Fruit fly (Drosophila melanogaster) whole organism, embryonic: ENCODE measurements around the gene Ilp5.

ENCODE experiments used
- Awh ChIP-seq: fragments of 200-800 bp; sonication (Bioruptor generic); IDR thresholded peaks from 2 replicates; pipeline ENCODE4, ENCODE4 v1.3.6; 2022; ENCODE audit warnings: missing biosample characterization, missing genetic modification characterization
- CG10274 ChIP-seq: fragments of 200-800 bp; sonication (Bioruptor generic); optimal IDR thresholded peaks from 3 replicates; lab custom pipeline; 2017; ENCODE audit warnings: missing biosample characterization, mild to moderate bottlenecking, missing genetic modification characterization
- CG12769 ChIP-seq: fragments of 200-800 bp; sonication (Bioruptor generic); optimal IDR thresholded peaks from 2 replicates; lab custom pipeline; 2019; ENCODE audit warnings: missing biosample characterization, mild to moderate bottlenecking, missing genetic modification characterization, moderate library complexity
- CG12942 ChIP-seq: fragments of 200-800 bp; sonication (Bioruptor generic); optimal IDR thresholded peaks from 3 replicates; lab custom pipeline; 2016; ENCODE audit warnings: missing biosample characterization, missing genetic modification characterization
- CG13624 ChIP-seq: fragments of 200-800 bp; sonication (Bioruptor generic); optimal IDR thresholded peaks from 2 replicates; lab custom pipeline; 2016; ENCODE audit warnings: missing biosample characterization, missing genetic modification characterization
- CG15073 ChIP-seq: fragments of 200-800 bp; sonication (Bioruptor generic); optimal IDR thresholded peaks from 2 replicates; lab custom pipeline; 2016; ENCODE audit warnings: missing biosample characterization, missing genetic modification characterization
- CG17328 ChIP-seq: fragments of 200-800 bp; sonication (Bioruptor generic); IDR thresholded peaks from 2 replicates; pipeline ENCODE4 v1.3.6; 2022; ENCODE audit warnings: missing biosample characterization, missing genetic modification characterization
- CG18599 ChIP-seq: fragments of 200-800 bp; sonication (Bioruptor generic); optimal IDR thresholded peaks from 3 replicates; lab custom pipeline; 2017; ENCODE audit warnings: missing biosample characterization, missing genetic modification characterization, mild to moderate bottlenecking, moderate library complexity, missing genetic modification reagents
- CG2199 ChIP-seq: fragments of 200-800 bp; sonication (Bioruptor generic); IDR thresholded peaks from 3 replicates; pipeline ENCODE4 v1.3.6; 2022; ENCODE audit warnings: missing biosample characterization, missing genetic modification characterization
- CG2875 ChIP-seq: fragments of 200-800 bp; sonication (Bioruptor generic); optimal IDR thresholded peaks from 2 replicates; lab custom pipeline; 2017; ENCODE audit warnings: missing biosample characterization, mild to moderate bottlenecking, missing genetic modification characterization, missing genetic modification reagents
- CG30403 ChIP-seq: fragments of 200-800 bp; sonication (Bioruptor generic); optimal IDR thresholded peaks from 3 replicates; lab custom pipeline; 2016; ENCODE audit warnings: missing biosample characterization, missing genetic modification characterization
- CG31365 ChIP-seq: fragments of 200-800 bp; sonication (Bioruptor generic); optimal IDR thresholded peaks from 2 replicates; lab custom pipeline; 2018; ENCODE audit warnings: missing biosample characterization, mild to moderate bottlenecking, missing genetic modification characterization
- CG42726 ChIP-seq: fragments of 200-800 bp; sonication (Bioruptor generic); IDR thresholded peaks from 2 replicates; pipeline ENCODE4 v1.3.6; 2022; ENCODE audit warnings: missing biosample characterization, missing genetic modification characterization; ENCODE audit not compliant: partially characterized antibody
- CG4360 ChIP-seq: fragments of 200-800 bp; sonication (Bioruptor generic); IDR thresholded peaks from 2 replicates; pipeline ENCODE4 v1.3.6; 2022; ENCODE audit warnings: missing biosample characterization, missing genetic modification characterization
- CG4617 ChIP-seq: fragments of 200-800 bp; sonication (Bioruptor generic); optimal IDR thresholded peaks from 3 replicates; lab custom pipeline; 2016; ENCODE audit warnings: missing biosample characterization, missing genetic modification characterization, borderline replicate concordance
- CG7556 ChIP-seq: fragments of 200-800 bp; sonication (Bioruptor generic); optimal IDR thresholded peaks from 2 replicates; lab custom pipeline; 2017; ENCODE audit warnings: missing biosample characterization, mild to moderate bottlenecking, missing genetic modification characterization
- CG9932 ChIP-seq: fragments of 200-800 bp; sonication (Bioruptor generic); IDR thresholded peaks from 2 replicates; pipeline ENCODE4 v1.3.6; 2022; ENCODE audit warnings: missing biosample characterization, missing genetic modification characterization
- Dbx ChIP-seq: fragments of 200-800 bp; sonication (Bioruptor generic); IDR thresholded peaks from 3 replicates; pipeline ENCODE4 v1.3.6; 2022; ENCODE audit warnings: missing biosample characterization, missing genetic modification characterization
- Deaf1 ChIP-seq: fragments of 200-800 bp; optimal IDR thresholded peaks from 3 replicates; lab custom pipeline; 2019; ENCODE audit warnings: missing biosample characterization, mild to moderate bottlenecking, missing genetic modification characterization, moderate library complexity
- Eip74EF ChIP-seq, 2 experiments: fragments of 200-800 bp in 1 of 2; fragments of >200 bp in 1 of 2; sonication (Bioruptor generic) in 1 of 2; optimal IDR thresholded peaks; 2 replicates each; lab custom pipeline; 2017 to 2019; ENCODE audit warnings: missing biosample characterization in 2 of 2, missing genetic modification characterization in 2 of 2, mild to moderate bottlenecking in 1 of 2, moderate library complexity in 1 of 2
- HLH3B ChIP-seq: fragments of 200-800 bp; sonication (Bioruptor generic); IDR thresholded peaks from 2 replicates; pipeline ENCODE4 v1.3.6; 2022; ENCODE audit warnings: missing biosample characterization, missing genetic modification characterization
- Hand ChIP-seq: fragments of 200-800 bp; sonication (Bioruptor generic); optimal IDR thresholded peaks from 2 replicates; lab custom pipeline; 2017; ENCODE audit warnings: mild to moderate bottlenecking, missing biosample characterization, missing genetic modification reagents, missing genetic modification characterization
- Hr78 ChIP-seq, 2 experiments: fragments of 200-800 bp in 1 of 2; fragments of >200 bp in 1 of 2; sonication (Bioruptor generic) in 1 of 2; optimal IDR thresholded peaks; 2 replicates each; lab custom pipeline; 2017 to 2019; ENCODE audit warnings: missing biosample characterization in 2 of 2, missing genetic modification characterization in 2 of 2, mild to moderate bottlenecking in 1 of 2, moderate library complexity in 1 of 2
- Med ChIP-seq: fragments of 200-800 bp; sonication (Bioruptor generic); peaks from one replicate; lab custom pipeline; 2016; ENCODE audit warnings: missing biosample characterization, missing genetic modification characterization, mild to moderate bottlenecking, inconsistent platforms, moderate library complexity
- Mes4 ChIP-seq: fragments of 200-800 bp; sonication (Bioruptor generic); optimal IDR thresholded peaks from 2 replicates; lab custom pipeline; 2016; ENCODE audit warnings: missing biosample characterization, missing genetic modification characterization
- Nf-YB ChIP-seq: fragments of 200-800 bp; sonication (Bioruptor generic); optimal IDR thresholded peaks from 3 replicates; lab custom pipeline; 2019; ENCODE audit warnings: missing biosample characterization, mild to moderate bottlenecking, missing genetic modification characterization, moderate library complexity
- Oli ChIP-seq: fragments of 200-800 bp; sonication (Bioruptor generic); optimal IDR thresholded peaks from 2 replicates; lab custom pipeline; 2018; ENCODE audit warnings: missing biosample characterization, mild to moderate bottlenecking, missing genetic modification characterization, moderate library complexity
- Sox100B ChIP-seq: fragments of 200-800 bp; sonication (Bioruptor generic); optimal IDR thresholded peaks from 3 replicates; lab custom pipeline; 2018; ENCODE audit warnings: missing biosample characterization, mild to moderate bottlenecking, missing genetic modification characterization
- Sox102F ChIP-seq: fragments of 200-800 bp; sonication (Bioruptor generic); optimal IDR thresholded peaks from 2 replicates; lab custom pipeline; 2018; ENCODE audit warnings: missing biosample characterization, mild to moderate bottlenecking, missing genetic modification characterization, moderate library complexity
- Stat92E ChIP-seq, 3 experiments: fragments of >200 bp in 2 of 3; fragments of 200-800 bp in 1 of 3; sonication (Bioruptor generic) in 1 of 3; optimal IDR thresholded peaks; 2 replicates each; lab custom pipeline; 2017 to 2019; ENCODE audit warnings: missing biosample characterization in 3 of 3, missing genetic modification characterization in 3 of 3, mild to moderate bottlenecking in 1 of 3, moderate library complexity in 1 of 3
- Taf1 ChIP-seq: fragments of 200-800 bp; sonication (Bioruptor generic); IDR thresholded peaks from 2 replicates; pipeline ENCODE4 v1.3.6; 2022; ENCODE audit warnings: missing biosample characterization, missing genetic modification characterization
- Trl ChIP-seq, 3 experiments: fragments of >200 bp in 2 of 3; fragments of 200-800 bp in 1 of 3; sonication (Bioruptor generic) in 1 of 3; optimal IDR thresholded peaks; 2 replicates in 1 of 3; 3 replicates in 2 of 3; lab custom pipeline; 2016 to 2017; ENCODE audit warnings: missing biosample characterization in 1 of 3, missing genetic modification characterization in 1 of 3
- abd-A ChIP-seq: fragments of 200-800 bp; sonication (Bioruptor generic); optimal IDR thresholded peaks from 3 replicates; lab custom pipeline; 2019; ENCODE audit warnings: missing biosample characterization, mild to moderate bottlenecking, missing genetic modification characterization, moderate library complexity
- btn ChIP-seq: fragments of 200-800 bp; sonication (Bioruptor generic); optimal IDR thresholded peaks from 2 replicates; lab custom pipeline; 2016; ENCODE audit warnings: missing biosample characterization, missing genetic modification characterization
- chm ChIP-seq: fragments of 200-800 bp; sonication (Bioruptor generic); IDR thresholded peaks from 2 replicates; pipeline ENCODE4 v1.3.6; 2022; ENCODE audit warnings: missing biosample characterization, missing genetic modification characterization
- dan ChIP-seq: fragments of 200-800 bp; sonication (Bioruptor generic); IDR thresholded peaks from 2 replicates; pipeline ENCODE4 v1.3.6; 2022; ENCODE audit warnings: missing biosample characterization, missing genetic modification characterization
- esg ChIP-seq: fragments of 200-800 bp; sonication (Bioruptor generic); conservative IDR thresholded peaks from 2 replicates; pipeline ENCODE4 v1.3.6; 2022; ENCODE audit warnings: missing biosample characterization, missing genetic modification characterization
- gt ChIP-seq: fragments of 200-800 bp; sonication (Bioruptor generic); IDR thresholded peaks from 2 replicates; pipeline ENCODE4 v1.3.6; 2022; ENCODE audit warnings: missing biosample characterization, missing genetic modification characterization
- hbn ChIP-seq: fragments of 200-800 bp; sonication (Bioruptor generic); IDR thresholded peaks from 2 replicates; pipeline ENCODE4 v1.3.6; 2022; ENCODE audit warnings: missing biosample characterization, missing genetic modification characterization; ENCODE audit not compliant: partially characterized antibody
- jumu ChIP-seq: fragments of 200-800 bp; sonication (Bioruptor generic); optimal IDR thresholded peaks from 3 replicates; lab custom pipeline; 2016; ENCODE audit warnings: missing biosample characterization, missing genetic modification characterization
- nom ChIP-seq: fragments of 200-800 bp; sonication (Bioruptor generic); optimal IDR thresholded peaks from 2 replicates; lab custom pipeline; 2017; ENCODE audit warnings: missing biosample characterization, missing genetic modification characterization, mild to moderate bottlenecking, moderate library complexity, missing genetic modification reagents
- onecut ChIP-seq: fragments of 200-800 bp; sonication (Bioruptor generic); IDR thresholded peaks from 2 replicates; pipeline ENCODE4 v1.3.6; 2022; ENCODE audit warnings: missing biosample characterization, missing genetic modification characterization
- pum ChIP-seq: fragments of 200-800 bp; sonication (Bioruptor generic); optimal IDR thresholded peaks from 2 replicates; lab custom pipeline; 2016; ENCODE audit warnings: missing biosample characterization, missing genetic modification characterization
- schlank ChIP-seq: fragments of 200-800 bp; sonication (Bioruptor generic); optimal IDR thresholded peaks from 2 replicates; lab custom pipeline; 2018; ENCODE audit warnings: missing biosample characterization, mild to moderate bottlenecking, missing genetic modification characterization
- slou ChIP-seq: fragments of 200-800 bp; sonication (Bioruptor generic); optimal IDR thresholded peaks from 3 replicates; lab custom pipeline; 2016; ENCODE audit warnings: missing biosample characterization, missing genetic modification characterization
- sqz ChIP-seq: fragments of 200-800 bp; sonication (Bioruptor generic); optimal IDR thresholded peaks from 3 replicates; lab custom pipeline; 2018; ENCODE audit warnings: missing biosample characterization, mild to moderate bottlenecking, missing genetic modification characterization
- tna ChIP-seq: fragments of 200-800 bp; sonication (Bioruptor generic); IDR thresholded peaks from 2 replicates; pipeline ENCODE4 v1.3.6; 2022; ENCODE audit warnings: missing biosample characterization, missing genetic modification characterization; ENCODE audit not compliant: partially characterized antibody
- trh ChIP-seq: fragments of 200-800 bp; sonication (Bioruptor generic); optimal IDR thresholded peaks from 2 replicates; lab custom pipeline; 2016; ENCODE audit warnings: missing biosample characterization, missing genetic modification characterization
- usp ChIP-seq: fragments of >200 bp; optimal IDR thresholded peaks from 2 replicates; lab custom pipeline; 2017; ENCODE audit warnings: missing biosample characterization, missing genetic modification characterization
- vnd ChIP-seq: fragments of 200-800 bp; sonication (Bioruptor generic); IDR thresholded peaks from 3 replicates; pipeline ENCODE4 v1.3.6; 2022; ENCODE audit warnings: missing biosample characterization, missing genetic modification characterization; ENCODE audit not compliant: partially characterized antibody

Ilp5 gene

dm6 chr3L:9838534-9838933, 14.8 kb upstream of the Ilp5 start, which contains the start of gene Cdk8 (continued):
- TF ChIP-seq Trl (optimal IDR thresholded peaks at IDR 0.05; lab: Kevin White, UChicago) (no peak), Trl (GFP tag; optimal IDR thresholded peaks at IDR 0.05; lab: Kevin White, UChicago) (no peak), schlank (no peak), slou (GFP tag; lab: Kevin White, UChicago) (no peak), Hand (GFP tag; lab: Kevin White, UChicago) (no peak), Awh (GFP tag; lab: Robert Waterston, UW) (no peak), onecut (GFP tag; lab: Robert Waterston, UW) (no peak), abd-A (tag; lab: Kevin White, UChicago) (no peak), esg (GFP tag; lab: Robert Waterston, UW) (no peak), hbn (no peak), CG2875 (GFP tag; lab: Kevin White, UChicago) (no peak), CG7556 (GFP tag; lab: Kevin White, UChicago) (peak; percentile 15), Oli (tag; lab: Kevin White, UChicago) (no peak), Mes4 (no peak), CG9932 (GFP tag; lab: Robert Waterston, UW) (peak; percentile 77), nom (no peak), HLH3B (no peak), jumu (no peak), CG30403 (GFP tag; lab: Kevin White, UChicago) (peak; percentile 56), CG12942 (peak; percentile 25), pum (no peak), Dbx (GFP tag; lab: Robert Waterston, UW) (peak; percentile 39; the same call in 1 of the 3 replicates), CG2199 (GFP tag; lab: Robert Waterston, UW) (no peak), Nf-YB (no peak), CG18599 (GFP tag; lab: Kevin White, UChicago) (no peak), CG42726 (GFP tag; lab: Robert Waterston, UW) (no peak), tna (GFP tag; lab: Robert Waterston, UW) (no peak), CG17328 (GFP tag; lab: Robert Waterston, UW) (no peak; the same call in 1 of the 2 replicates), vnd (GFP tag; lab: Robert Waterston, UW) (no peak), usp (GFP tag; lab: Kevin White, UChicago) (no peak), Hr78 (GFP tag; optimal IDR thresholded peaks at IDR 0.05; lab: Kevin White, UChicago) (no peak), dan (no peak), Sox102F (GFP tag; lab: Kevin White, UChicago) (no peak), Eip74EF (GFP tag; optimal IDR thresholded peaks at IDR 0.05; lab: Kevin White, UChicago) (no peak), Deaf1 (no peak), CG10274 (GFP tag; lab: Kevin White, UChicago) (no peak), Sox100B (GFP tag; lab: Kevin White, UChicago) (no peak), Taf1 (GFP tag; lab: Robert Waterston, UW) (no peak), Stat92E (GFP tag; optimal IDR thresholded peaks at IDR 0.05; lab: Kevin White, UChicago) (no peak), btn (no peak), trh (GFP tag; lab: Kevin White, UChicago) (no peak), Med (peak; percentile 86), CG4360 (GFP tag; lab: Robert Waterston, UW) (no peak), CG13624 (GFP tag; lab: Kevin White, UChicago) (peak; percentile 29), CG15073 (GFP tag; lab: Kevin White, UChicago) (no peak), gt (GFP tag; lab: Robert Waterston, UW) (no peak), CG4617 (GFP tag; lab: Kevin White, UChicago) (peak; percentile 4), CG31365 (tag; lab: Kevin White, UChicago) (no peak), CG12769 (tag; lab: Kevin White, UChicago) (no peak), chm (GFP tag; lab: Robert Waterston, UW) (no peak), sqz (GFP tag; lab: Kevin White, UChicago) (no peak)
